Fruit fly (Drosophila melanogaster) Kc167 (cell line): Measurements from ENCODE around the gene TfIIEbeta.

ENCODE experiments used
- Myc ChIP-seq: fragments of >200 bp; optimal IDR thresholded peaks from 2 replicates; lab custom pipeline; 2017; ENCODE audit warnings: missing external identifiers
- Sin3A ChIP-seq: fragments of >200 bp; optimal IDR thresholded peaks from 2 replicates; lab custom pipeline; 2018; ENCODE audit warnings: missing external identifiers
- h ChIP-seq: fragments of >200 bp; optimal IDR thresholded peaks from 3 replicates; lab custom pipeline; 2018; ENCODE audit warnings: missing external identifiers
- insv ChIP-seq: fragments of >200 bp; optimal IDR thresholded peaks from 3 replicates; lab custom pipeline; 2018; ENCODE audit warnings: missing external identifiers
- psq ChIP-seq: fragments of >200 bp; optimal IDR thresholded peaks from 2 replicates; lab custom pipeline; 2017; ENCODE audit warnings: missing external identifiers
- ttk ChIP-seq: sonication (Bioruptor generic); optimal IDR thresholded peaks from 2 replicates; lab custom pipeline; 2017; ENCODE audit warnings: missing external identifiers

Gene TfIIEbeta

dm6 chr3L:4318677-4319580 lies 32.1 kb downstream of the TfIIEbeta start, which contains the start of gene PMP34:
PMP34 (plus strand) TSS chr3L:4318755.
- no peak for TF ChIP-seq Sin3A
- no peak for TF ChIP-seq Myc (lab: Kevin White, UChicago)
- no peak for TF ChIP-seq ttk (lab: Kevin White, UChicago)
- no peak for TF ChIP-seq psq (lab: Kevin White, UChicago)
- no peak for TF ChIP-seq h (lab: Kevin White, UChicago)
- no peak for TF ChIP-seq insv

DNA sequence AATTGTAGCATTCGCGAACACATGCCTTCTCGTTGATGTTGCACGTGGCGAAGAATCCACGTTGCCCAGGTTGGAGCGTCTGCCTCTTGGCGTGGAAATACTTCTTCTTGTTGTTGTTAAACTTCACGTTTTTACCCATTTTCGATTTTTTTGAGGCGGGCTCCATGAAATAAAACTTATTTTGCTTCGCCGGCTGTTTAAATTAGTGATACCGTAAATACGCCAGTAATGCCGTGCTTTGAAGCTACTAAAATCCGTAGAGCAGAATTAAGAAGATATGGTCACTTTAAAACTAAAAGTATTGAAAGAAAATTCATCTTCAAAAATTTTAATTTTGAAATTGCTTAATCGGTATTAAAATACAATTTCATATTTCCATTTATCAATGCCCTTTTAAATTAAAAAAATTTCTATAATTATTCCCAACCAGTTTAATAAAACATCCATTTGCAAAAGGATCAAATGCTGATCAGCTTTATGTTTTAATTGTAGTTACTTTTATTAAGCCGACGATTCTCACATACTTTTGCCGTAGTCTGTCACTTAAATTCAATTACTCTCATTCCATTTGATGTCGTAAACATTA lies 35.3 kb downstream of the TfIIEbeta start, which contains the start of gene CG15014:
Gene CG15014 (minus strand): TSS at position 228 of the 586 bp plus-strand sequence.
- TF ChIP-seq ttk (lab: Kevin White, UChicago), result no peak
- TF ChIP-seq h (lab: Kevin White, UChicago), result no peak
- TF ChIP-seq Myc (lab: Kevin White, UChicago), result no peak
- TF ChIP-seq Sin3A, result no peak
- no peak for TF ChIP-seq psq (lab: Kevin White, UChicago)
- no peak for TF ChIP-seq insv

DNA sequence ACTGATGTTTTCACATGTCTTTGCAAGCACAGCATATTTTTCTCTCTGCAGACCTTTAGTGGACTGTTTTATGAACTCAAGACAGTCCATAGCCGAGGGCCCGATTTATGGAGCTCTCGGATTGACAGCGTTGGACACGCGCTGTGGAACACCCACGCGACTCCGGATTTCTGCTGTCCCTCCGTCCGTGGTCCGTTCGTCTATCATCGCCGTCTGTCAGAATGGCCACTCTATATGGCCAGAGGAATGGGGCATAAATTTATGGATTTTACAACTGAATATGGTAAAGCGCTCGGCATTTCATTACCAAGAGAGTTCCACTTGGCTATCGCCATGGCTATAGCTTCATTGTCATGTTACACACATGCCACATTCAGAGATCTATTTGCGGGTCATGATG lies 41.2 kb downstream of the TfIIEbeta start:
- TF ChIP-seq h (lab: Kevin White, UChicago) (no peak), psq (lab: Kevin White, UChicago) (no peak), ttk (lab: Kevin White, UChicago) (no peak), insv (no peak), Sin3A (no peak), Myc (lab: Kevin White, UChicago) (no peak)

- TF ChIP-seq psq (lab: Kevin White, UChicago) (no peak), Sin3A (no peak), insv (no peak), ttk (lab: Kevin White, UChicago) (no peak), h (lab: Kevin White, UChicago) (no peak), Myc (lab: Kevin White, UChicago) (no peak)
These were observed 49.8 kb downstream of the TfIIEbeta start for dm6 chr3L:4336588-4336987.
